Fruit fly (Drosophila melanogaster): ENCODE results near the gene CG13794.
A peak's percentile ranks its signal among the peaks of the same experiment; 100 is the strongest.

Gene CG13794

dm6 chr2L:7703534-7703933 lies 19.1 kb downstream of the CG13794 start (continued):
- TF ChIP-seq bowl (GFP tag; IDR thresholded peaks at IDR 0.05): no peak
- TF ChIP-seq CG30431 (GFP tag; optimal IDR thresholded peaks at IDR 0.05): no peak
- no peak for TF ChIP-seq gt (GFP tag; IDR thresholded peaks at IDR 0.05)
- no peak for TF ChIP-seq CG5180 (GFP tag; optimal IDR thresholded peaks at IDR 0.05)
- no peak; the same call in 2 of the 3 replicates for TF ChIP-seq row (GFP tag; IDR thresholded peaks at IDR 0.05)
- no peak for TF ChIP-seq CG13894 (tag; optimal IDR thresholded peaks at IDR 0.05)
- TF ChIP-seq az2 (GFP tag; optimal IDR thresholded peaks at IDR 0.05): no peak
- peak; percentile 22; the same call in 1 of the 2 replicates for TF ChIP-seq H2.0 (GFP tag; IDR thresholded peaks at IDR 0.05)
- TF ChIP-seq CG4707 (GFP tag; optimal IDR thresholded peaks at IDR 0.05): no peak
- TF ChIP-seq CG14441 (GFP tag; IDR thresholded peaks at IDR 0.05): 0 out of 2 replicates have a peak, but pooled peaks have one; percentile 22
- no peak for TF ChIP-seq Aef1 (GFP tag; IDR thresholded peaks at IDR 0.05)
- TF ChIP-seq CG10462 (GFP tag; optimal IDR thresholded peaks at IDR 0.05): no peak
- no peak for TF ChIP-seq ci (GFP tag; IDR thresholded peaks at IDR 0.05)
- peak; percentile 14; the same call in 1 of the 2 replicates for TF ChIP-seq ranshi (GFP tag; IDR thresholded peaks at IDR 0.05)
- no peak for TF ChIP-seq wor (GFP tag; IDR thresholded peaks at IDR 0.05)
- TF ChIP-seq Adf1 (GFP tag; IDR thresholded peaks at IDR 0.05): no peak
- TF ChIP-seq Atf-2 (GFP tag; optimal IDR thresholded peaks at IDR 0.05): no peak
- no peak for TF ChIP-seq CG12769 (tag; optimal IDR thresholded peaks at IDR 0.05)
- TF ChIP-seq mam (GFP tag; optimal IDR thresholded peaks at IDR 0.05): no peak
- TF ChIP-seq CG2129 (GFP tag; IDR thresholded peaks at IDR 0.05; ENCODE audit: partially characterized antibody): no peak
- no peak for TF ChIP-seq CrebB (tag; optimal IDR thresholded peaks at IDR 0.05)
- TF ChIP-seq Oaz (GFP tag; IDR thresholded peaks at IDR 0.05): no peak
- no peak for TF ChIP-seq CG34224 (GFP tag; IDR thresholded peaks at IDR 0.05; ENCODE audit: partially characterized antibody)
- no peak for TF ChIP-seq Atf3 (GFP tag; optimal IDR thresholded peaks at IDR 0.05)
- no peak for TF ChIP-seq CG11456 (GFP tag; IDR thresholded peaks at IDR 0.05)
- no peak for TF ChIP-seq CG18262 (tag; optimal IDR thresholded peaks at IDR 0.05)
- no peak for TF ChIP-seq CG42726 (GFP tag; IDR thresholded peaks at IDR 0.05; ENCODE audit: partially characterized antibody)
- TF ChIP-seq CG12219 (GFP tag; optimal IDR thresholded peaks at IDR 0.05): no peak
- no peak for TF ChIP-seq Ets65A (GFP tag)
- TF ChIP-seq prd (optimal IDR thresholded peaks at IDR 0.05): no peak
- TF ChIP-seq prd (GFP tag; IDR thresholded peaks at IDR 0.05): peak; percentile 19; the same call in 1 of the 3 replicates
- no peak for TF ChIP-seq CG11093 (GFP tag; IDR thresholded peaks at IDR 0.05)
- no peak for TF ChIP-seq ash1 (GFP tag; optimal IDR thresholded peaks at IDR 0.05)
- TF ChIP-seq ind (GFP tag; optimal IDR thresholded peaks at IDR 0.05): no peak
- TF ChIP-seq Dfd (GFP tag; optimal IDR thresholded peaks at IDR 0.05): no peak
- TF ChIP-seq Meics (GFP tag; optimal IDR thresholded peaks at IDR 0.05): no peak
- TF ChIP-seq eve (GFP tag; optimal IDR thresholded peaks at IDR 0.05): peak in 1 of 2 experiments; percentile 44
- no peak for TF ChIP-seq phol (tag; optimal IDR thresholded peaks at IDR 0.05)
- TF ChIP-seq Pdp1 (GFP tag; optimal IDR thresholded peaks at IDR 0.05): no peak
- TF ChIP-seq Lhr (GFP tag; optimal IDR thresholded peaks at IDR 0.05): no peak
- no peak for TF ChIP-seq CG1832 (GFP tag; optimal IDR thresholded peaks at IDR 0.05)
- TF ChIP-seq CG9609 (GFP tag; optimal IDR thresholded peaks at IDR 0.05): no peak
- no peak for TF ChIP-seq sima (GFP tag; optimal IDR thresholded peaks at IDR 0.05)
- TF ChIP-seq CG4854 (GFP tag; optimal IDR thresholded peaks at IDR 0.05): no peak
- TF ChIP-seq MESR4 (GFP tag; optimal IDR thresholded peaks at IDR 0.05): no peak
- no peak for TF ChIP-seq Ada2b (GFP tag; IDR thresholded peaks at IDR 0.05)
- TF ChIP-seq CG10321 (GFP tag; IDR thresholded peaks at IDR 0.05): no peak
- no peak for TF ChIP-seq CG7963 (GFP tag; IDR thresholded peaks at IDR 0.05; ENCODE audit: partially characterized antibody)
- TF ChIP-seq Hand (GFP tag; optimal IDR thresholded peaks at IDR 0.05): no peak
- no peak; the same call in 1 of the 2 replicates for TF ChIP-seq CG3847 (GFP tag; IDR thresholded peaks at IDR 0.05)
- no peak for TF ChIP-seq z (GFP tag; IDR thresholded peaks at IDR 0.05)
- no peak for TF ChIP-seq Rx (GFP tag; IDR thresholded peaks at IDR 0.05)
- no peak for TF ChIP-seq toy (GFP tag; IDR thresholded peaks at IDR 0.05)

All from whole organism, embryonic.